ENCODE assay signal across 1 fruit fly cellular context in genomic region chr2L:490150-491095, dm6.
TF ChIP-seq lines count a peak whose summit lies in the region.

No protein-coding gene starts in this region.

TF ChIP-seq in whole organism, embryonic, 481 proteins besides CTCF, POLR2A, EP300 and RAD21 (continued from another document and continues in another):
- TF ChIP-seq Camta (GFP tag; optimal IDR thresholded peaks at IDR 0.05; lab: Kevin White, UChicago), result peak; percentile 64
- no peak; the same call in 1 of the 2 replicates for TF ChIP-seq Ravus (GFP tag; IDR thresholded peaks at IDR 0.05; lab: Robert Waterston, UW)
- TF ChIP-seq fru (optimal IDR thresholded peaks at IDR 0.05; lab: Kevin White, UChicago), result no peak
- TF ChIP-seq run (tag; optimal IDR thresholded peaks at IDR 0.05; lab: Kevin White, UChicago), result no peak
- TF ChIP-seq CG17568 (GFP tag; optimal IDR thresholded peaks at IDR 0.05; lab: Kevin White, UChicago), result peak; percentile 47
- TF ChIP-seq bab2 (GFP tag; optimal IDR thresholded peaks at IDR 0.05; lab: Kevin White, UChicago), result peak; percentile 84
- TF ChIP-seq CG9727 (GFP tag; optimal IDR thresholded peaks at IDR 0.05; lab: Kevin White, UChicago), result peak; percentile 42
- peak; percentile 69 for TF ChIP-seq CG1792 (GFP tag; optimal IDR thresholded peaks at IDR 0.05; lab: Kevin White, UChicago)
- TF ChIP-seq dm (GFP tag; optimal IDR thresholded peaks at IDR 0.05; lab: Kevin White, UChicago), result peak; percentile 67
- TF ChIP-seq Sox102F (GFP tag; optimal IDR thresholded peaks at IDR 0.05; lab: Kevin White, UChicago), result peak; percentile 49
- TF ChIP-seq Dll (GFP tag; IDR thresholded peaks at IDR 0.05; lab: Robert Waterston, UW; ENCODE audit: partially characterized antibody), result peak; percentile 56; the same call in 3 of the 4 replicates
- TF ChIP-seq Rfx (GFP tag; IDR thresholded peaks at IDR 0.05; lab: Robert Waterston, UW), result peak; percentile 91
- no peak for TF ChIP-seq sens-2 (GFP tag; IDR thresholded peaks at IDR 0.05; lab: Robert Waterston, UW)
- TF ChIP-seq cato (GFP tag; optimal IDR thresholded peaks at IDR 0.05; lab: Kevin White, UChicago; ENCODE audit: borderline replicate concordance), result peak; percentile 25
- peak; percentile 84 for TF ChIP-seq cwo (GFP tag; optimal IDR thresholded peaks at IDR 0.05; lab: Kevin White, UChicago)
- peak; percentile 92 for TF ChIP-seq HmgD (GFP tag; optimal IDR thresholded peaks at IDR 0.05; lab: Kevin White, UChicago)
- no peak; the same call in 1 of the 2 replicates for TF ChIP-seq bowl (GFP tag; IDR thresholded peaks at IDR 0.05; lab: Robert Waterston, UW)
- peak; percentile 54 for TF ChIP-seq CG12219 (GFP tag; optimal IDR thresholded peaks at IDR 0.05; lab: Kevin White, UChicago)
- peak; percentile 97 for TF ChIP-seq yki (optimal IDR thresholded peaks at IDR 0.05; lab: Kevin White, UChicago)
- TF ChIP-seq CG8924 (tag; optimal IDR thresholded peaks at IDR 0.05; lab: Kevin White, UChicago), result peak; percentile 12
- no peak for TF ChIP-seq CG17186 (GFP tag; optimal IDR thresholded peaks at IDR 0.05; lab: Kevin White, UChicago)
- peak; percentile 60 for TF ChIP-seq CG12942 (GFP tag; optimal IDR thresholded peaks at IDR 0.05; lab: Kevin White, UChicago)
- TF ChIP-seq Hr51 (GFP tag; optimal IDR thresholded peaks at IDR 0.05; lab: Kevin White, UChicago), result peak; percentile 5 to 81
- TF ChIP-seq Hr78 (GFP tag; optimal IDR thresholded peaks at IDR 0.05; lab: Kevin White, UChicago), result no peak
- peak; percentile 80 for TF ChIP-seq CG12744 (GFP tag; optimal IDR thresholded peaks at IDR 0.05; lab: Kevin White, UChicago)
- peak; percentile 81; the same call in 2 of the 4 replicates for TF ChIP-seq chinmo (GFP tag; IDR thresholded peaks at IDR 0.05; lab: Robert Waterston, UW; ENCODE audit: partially characterized antibody)
- peak; percentile 41; the same call in 1 of the 2 replicates for TF ChIP-seq CG4360 (GFP tag; IDR thresholded peaks at IDR 0.05; lab: Robert Waterston, UW)
- TF ChIP-seq ttk (GFP tag; IDR thresholded peaks at IDR 0.05; lab: Robert Waterston, UW), result peak; percentile 40; the same call in 1 of the 2 replicates
- 0 out of 2 replicates have a peak, but pooled peaks have one; percentile 37 for TF ChIP-seq Rx (GFP tag; IDR thresholded peaks at IDR 0.05; lab: Robert Waterston, UW)
- no peak for TF ChIP-seq ap (GFP tag; IDR thresholded peaks at IDR 0.05; lab: Robert Waterston, UW)
- TF ChIP-seq MBD-R2 (GFP tag; IDR thresholded peaks at IDR 0.05; lab: Robert Waterston, UW), result peak; percentile 31
- TF ChIP-seq schlank (tag; optimal IDR thresholded peaks at IDR 0.05; lab: Kevin White, UChicago), result peak; percentile 59
- no peak for TF ChIP-seq CG6254 (GFP tag; optimal IDR thresholded peaks at IDR 0.05; lab: Kevin White, UChicago)
- TF ChIP-seq CG15601 (tag; optimal IDR thresholded peaks at IDR 0.05; lab: Kevin White, UChicago), result peak; percentile 36
- peak; percentile 86 for TF ChIP-seq CG42726 (GFP tag; IDR thresholded peaks at IDR 0.05; lab: Robert Waterston, UW; ENCODE audit: partially characterized antibody)
- peak; percentile 60 for TF ChIP-seq CG13296 (GFP tag; optimal IDR thresholded peaks at IDR 0.05; lab: Kevin White, UChicago)
- peak; percentile 77 for TF ChIP-seq CG7987 (GFP tag; optimal IDR thresholded peaks at IDR 0.05; lab: Kevin White, UChicago)
- TF ChIP-seq CG3163 (GFP tag; optimal IDR thresholded peaks at IDR 0.05; lab: Kevin White, UChicago), result peak; percentile 70
- no peak for TF ChIP-seq CG33557 (GFP tag; optimal IDR thresholded peaks at IDR 0.05; lab: Kevin White, UChicago)
- TF ChIP-seq wdn (GFP tag; IDR thresholded peaks at IDR 0.05; lab: Robert Waterston, UW), result peak; percentile 54; the same call in 1 of the 2 replicates
- TF ChIP-seq tna (GFP tag; IDR thresholded peaks at IDR 0.05; lab: Robert Waterston, UW; ENCODE audit: partially characterized antibody), result 0 out of 2 replicates have a peak, but pooled peaks have one; percentile 24
- peak; percentile 82 for TF ChIP-seq HLH54F (GFP tag; optimal IDR thresholded peaks at IDR 0.05; lab: Kevin White, UChicago)
- peak; percentile 78 for TF ChIP-seq CG32772 (GFP tag; IDR thresholded peaks at IDR 0.05; lab: Robert Waterston, UW)
- peak; percentile 47; the same call in 1 of the 2 replicates for TF ChIP-seq CG17328 (GFP tag; IDR thresholded peaks at IDR 0.05; lab: Robert Waterston, UW)
- TF ChIP-seq br (optimal IDR thresholded peaks at IDR 0.05; lab: Kevin White, UChicago), result no peak
- TF ChIP-seq hth (optimal IDR thresholded peaks at IDR 0.05; lab: Kevin White, UChicago), result no peak
- peak; percentile 38 for TF ChIP-seq CG17359 (tag; optimal IDR thresholded peaks at IDR 0.05; lab: Kevin White, UChicago)
- peak; percentile 96 for TF ChIP-seq Ets65A (GFP tag; lab: Kevin White, UChicago)
- TF ChIP-seq CG9817 (tag; optimal IDR thresholded peaks at IDR 0.05; lab: Kevin White, UChicago), result peak; percentile 59
- peak; percentile 31 for TF ChIP-seq Awh (GFP tag; IDR thresholded peaks at IDR 0.05; lab: Robert Waterston, UW)
- no peak for TF ChIP-seq CG15011 (GFP tag; optimal IDR thresholded peaks at IDR 0.05; lab: Kevin White, UChicago)
- TF ChIP-seq nmo (GFP tag; optimal IDR thresholded peaks at IDR 0.05; lab: Kevin White, UChicago), result peak; percentile 71
- TF ChIP-seq Dfd (GFP tag; optimal IDR thresholded peaks at IDR 0.05; lab: Kevin White, UChicago), result no peak
- TF ChIP-seq shn (GFP tag; optimal IDR thresholded peaks at IDR 0.05; lab: Kevin White, UChicago), result peak; percentile 75
- no peak; the same call in 1 of the 3 replicates for TF ChIP-seq B-H1 (GFP tag; IDR thresholded peaks at IDR 0.05; lab: Robert Waterston, UW)
- TF ChIP-seq dimm (GFP tag; IDR thresholded peaks at IDR 0.05; lab: Robert Waterston, UW), result no peak
- TF ChIP-seq kay (GFP tag; optimal IDR thresholded peaks at IDR 0.05; lab: Kevin White, UChicago), result peak; percentile 36
- TF ChIP-seq H2.0 (GFP tag; IDR thresholded peaks at IDR 0.05; lab: Robert Waterston, UW), result peak; percentile 51; the same call in 1 of the 2 replicates
- TF ChIP-seq sim (GFP tag; IDR thresholded peaks at IDR 0.05; lab: Robert Waterston, UW), result peak; percentile 30; the same call in 1 of the 2 replicates
- peak; percentile 83 for TF ChIP-seq vvl (GFP tag; IDR thresholded peaks at IDR 0.05; lab: Robert Waterston, UW)
- peak; percentile 52; the same call in 1 of the 2 replicates for TF ChIP-seq Bgb (GFP tag; IDR thresholded peaks at IDR 0.05; lab: Robert Waterston, UW; ENCODE audit: partially characterized antibody)
- TF ChIP-seq cg (GFP tag; optimal IDR thresholded peaks at IDR 0.05; lab: Kevin White, UChicago), result no peak
- TF ChIP-seq Ssrp (tag; optimal IDR thresholded peaks at IDR 0.05; lab: Kevin White, UChicago), result peak; percentile 37
- peak; percentile 53 for TF ChIP-seq CG15269 (tag; optimal IDR thresholded peaks at IDR 0.05; lab: Kevin White, UChicago)
- TF ChIP-seq CG10431 (GFP tag; optimal IDR thresholded peaks at IDR 0.05; lab: Kevin White, UChicago), result peak; percentile 68
- peak; percentile 56 for TF ChIP-seq wek (GFP tag; optimal IDR thresholded peaks at IDR 0.05; lab: Kevin White, UChicago)
- TF ChIP-seq Opbp (GFP tag; IDR thresholded peaks at IDR 0.05; lab: Robert Waterston, UW; ENCODE audit: partially characterized antibody), result peak; percentile 73; the same call in 2 of the 3 replicates
- peak; percentile 11 for TF ChIP-seq CG4617 (GFP tag; optimal IDR thresholded peaks at IDR 0.05; lab: Kevin White, UChicago; ENCODE audit: borderline replicate concordance)
- TF ChIP-seq gem (tag; optimal IDR thresholded peaks at IDR 0.05; lab: Kevin White, UChicago), result peak; percentile 58
- no peak; the same call in 1 of the 2 replicates for TF ChIP-seq ham (GFP tag; IDR thresholded peaks at IDR 0.05; lab: Robert Waterston, UW)
- TF ChIP-seq CG18599 (GFP tag; optimal IDR thresholded peaks at IDR 0.05; lab: Kevin White, UChicago), result peak; percentile 35
- peak; percentile 49 for TF ChIP-seq zfh2 (GFP tag; optimal IDR thresholded peaks at IDR 0.05; lab: Kevin White, UChicago)
- TF ChIP-seq dmrt99B (tag; optimal IDR thresholded peaks at IDR 0.05; lab: Kevin White, UChicago), result peak; percentile 47
- TF ChIP-seq Xbp1 (GFP tag; optimal IDR thresholded peaks at IDR 0.05; lab: Kevin White, UChicago), result peak; percentile 88
- no peak for TF ChIP-seq gt (GFP tag; IDR thresholded peaks at IDR 0.05; lab: Robert Waterston, UW)
- peak; percentile 70 for TF ChIP-seq Aef1 (GFP tag; IDR thresholded peaks at IDR 0.05; lab: Robert Waterston, UW)
- no peak for TF ChIP-seq Taf1 (GFP tag; IDR thresholded peaks at IDR 0.05; lab: Robert Waterston, UW)
- peak; percentile 61 for TF ChIP-seq unc-4 (GFP tag; IDR thresholded peaks at IDR 0.05; lab: Robert Waterston, UW; ENCODE audit: partially characterized antibody)
- TF ChIP-seq CG31388 (GFP tag; optimal IDR thresholded peaks at IDR 0.05; lab: Kevin White, UChicago), result no peak
- TF ChIP-seq Eip74EF (GFP tag; optimal IDR thresholded peaks at IDR 0.05; lab: Kevin White, UChicago), result peak in 1 of 2 experiments; percentile 63
- peak; percentile 86 for TF ChIP-seq Chrac-16 (GFP tag; optimal IDR thresholded peaks at IDR 0.05; lab: Kevin White, UChicago)
- TF ChIP-seq ATbp (GFP tag; optimal IDR thresholded peaks at IDR 0.05; lab: Kevin White, UChicago), result peak; percentile 41
- TF ChIP-seq Fer1 (GFP tag; optimal IDR thresholded peaks at IDR 0.05; lab: Kevin White, UChicago), result peak; percentile 59
- TF ChIP-seq CG5245 (GFP tag; optimal IDR thresholded peaks at IDR 0.05; lab: Kevin White, UChicago), result peak; percentile 83
- peak; percentile 90 for TF ChIP-seq nerfin-1 (tag; optimal IDR thresholded peaks at IDR 0.05; lab: Kevin White, UChicago)
- peak; percentile 98 for TF ChIP-seq psq (GFP tag; optimal IDR thresholded peaks at IDR 0.05; lab: Kevin White, UChicago)
- peak; percentile 78 for TF ChIP-seq NfI (GFP tag; optimal IDR thresholded peaks at IDR 0.05; lab: Kevin White, UChicago)
- peak; percentile 71 for TF ChIP-seq CG10959 (GFP tag; IDR thresholded peaks at IDR 0.05; lab: Robert Waterston, UW)
- peak; percentile 21 for TF ChIP-seq D19B (GFP tag; optimal IDR thresholded peaks at IDR 0.05; lab: Kevin White, UChicago)
- TF ChIP-seq az2 (GFP tag; optimal IDR thresholded peaks at IDR 0.05; lab: Kevin White, UChicago), result peak; percentile 75
- TF ChIP-seq mld (GFP tag; IDR thresholded peaks at IDR 0.05; lab: Robert Waterston, UW; ENCODE audit: partially characterized antibody), result no peak
- peak; percentile 88 for TF ChIP-seq CHES-1-like (GFP tag; optimal IDR thresholded peaks at IDR 0.05; lab: Kevin White, UChicago)
- peak; percentile 51 for TF ChIP-seq PHDP (tag; optimal IDR thresholded peaks at IDR 0.05; lab: Kevin White, UChicago)
- TF ChIP-seq Lim3 (GFP tag; IDR thresholded peaks at IDR 0.05; lab: Robert Waterston, UW), result no peak
- TF ChIP-seq CG8478 (optimal IDR thresholded peaks at IDR 0.05; lab: Kevin White, UChicago), result no peak
- TF ChIP-seq CG14710 (tag; optimal IDR thresholded peaks at IDR 0.05; lab: Kevin White, UChicago), result peak; percentile 64
- TF ChIP-seq Myb (GFP tag; optimal IDR thresholded peaks at IDR 0.05; lab: Kevin White, UChicago), result peak; percentile 68
- peak; percentile 62 for TF ChIP-seq Mes4 (GFP tag; optimal IDR thresholded peaks at IDR 0.05; lab: Kevin White, UChicago)
- TF ChIP-seq Meics (GFP tag; optimal IDR thresholded peaks at IDR 0.05; lab: Kevin White, UChicago), result peak; percentile 8
- TF ChIP-seq CG2129 (GFP tag; IDR thresholded peaks at IDR 0.05; lab: Robert Waterston, UW; ENCODE audit: partially characterized antibody), result no peak
- peak; percentile 66 for TF ChIP-seq HmgZ (tag; optimal IDR thresholded peaks at IDR 0.05; lab: Kevin White, UChicago)
- peak; percentile 71; the same call in 2 of the 3 replicates for TF ChIP-seq sr (GFP tag; IDR thresholded peaks at IDR 0.05; lab: Robert Waterston, UW)
- no peak for TF ChIP-seq trem (tag; optimal IDR thresholded peaks at IDR 0.05; lab: Kevin White, UChicago)
- TF ChIP-seq Ada2b (GFP tag; IDR thresholded peaks at IDR 0.05; lab: Robert Waterston, UW), result peak; percentile 45; the same call in 1 of the 2 replicates
- TF ChIP-seq chm (GFP tag; IDR thresholded peaks at IDR 0.05; lab: Robert Waterston, UW), result peak; percentile 87
- peak; percentile 26; the same call in 1 of the 2 replicates for TF ChIP-seq ara (GFP tag; IDR thresholded peaks at IDR 0.05; lab: Robert Waterston, UW)
- TF ChIP-seq CG10979 (tag; optimal IDR thresholded peaks at IDR 0.05; lab: Kevin White, UChicago), result peak; percentile 20
- peak; percentile 54 for TF ChIP-seq CG10543 (GFP tag; optimal IDR thresholded peaks at IDR 0.05; lab: Kevin White, UChicago)
- peak in 1 of 3 experiments; percentile 72 for TF ChIP-seq Stat92E (GFP tag; optimal IDR thresholded peaks at IDR 0.05; lab: Kevin White, UChicago)
- TF ChIP-seq crol (GFP tag; IDR thresholded peaks at IDR 0.05; lab: Robert Waterston, UW), result no peak; the same call in 1 of the 2 replicates
- no peak for TF ChIP-seq CG1529 (GFP tag; optimal IDR thresholded peaks at IDR 0.05; lab: Kevin White, UChicago)
- TF ChIP-seq CG15514 (GFP tag; optimal IDR thresholded peaks at IDR 0.05; lab: Kevin White, UChicago), result peak; percentile 82
- peak; percentile 28 for TF ChIP-seq gsb-n (tag; optimal IDR thresholded peaks at IDR 0.05; lab: Kevin White, UChicago)
- TF ChIP-seq lola (GFP tag; optimal IDR thresholded peaks at IDR 0.05; lab: Kevin White, UChicago), result peak in 1 of 3 experiments; percentile 18
- peak; percentile 70 for TF ChIP-seq Ptx1 (GFP tag; IDR thresholded peaks at IDR 0.05; lab: Robert Waterston, UW)
- TF ChIP-seq btn (GFP tag; optimal IDR thresholded peaks at IDR 0.05; lab: Kevin White, UChicago), result peak; percentile 46
- peak; percentile 27 for TF ChIP-seq CG4820 (GFP tag; optimal IDR thresholded peaks at IDR 0.05; lab: Kevin White, UChicago)
- TF ChIP-seq gfzf (GFP tag; optimal IDR thresholded peaks at IDR 0.05; lab: Kevin White, UChicago), result peak; percentile 98
- TF ChIP-seq B-H2 (GFP tag; optimal IDR thresholded peaks at IDR 0.05; lab: Kevin White, UChicago), result peak; percentile 76
- TF ChIP-seq Antp (GFP tag; optimal IDR thresholded peaks at IDR 0.05; lab: Kevin White, UChicago), result peak; percentile 80
- TF ChIP-seq Poxn (GFP tag; IDR thresholded peaks at IDR 0.05; lab: Robert Waterston, UW), result no peak
- TF ChIP-seq emc (GFP tag; optimal IDR thresholded peaks at IDR 0.05; lab: Kevin White, UChicago), result peak; percentile 64
- peak; percentile 38 to 78 for TF ChIP-seq bsh (GFP tag; optimal IDR thresholded peaks at IDR 0.05; lab: Kevin White, UChicago)
- TF ChIP-seq CG18011 (GFP tag; optimal IDR thresholded peaks at IDR 0.05; lab: Kevin White, UChicago), result peak; percentile 33
- TF ChIP-seq dati (GFP tag; IDR thresholded peaks at IDR 0.05; lab: Robert Waterston, UW), result no peak
- peak; percentile 47 for TF ChIP-seq salm (tag; optimal IDR thresholded peaks at IDR 0.05; lab: Kevin White, UChicago)
- peak; percentile 68 for TF ChIP-seq NC2β (GFP tag; optimal IDR thresholded peaks at IDR 0.05; lab: Kevin White, UChicago)
